Fruit fly (Drosophila melanogaster) whole organism, embryonic: Measurements from ENCODE around the gene rumi.
A peak's percentile ranks its signal among the peaks of the same experiment; 100 is the strongest.

Experiments
- Asciz ChIP-seq: fragments of 200-800 bp; sonication (Bioruptor generic); optimal IDR thresholded peaks from 2 replicates; lab custom pipeline; 2017; ENCODE audit warnings: missing biosample characterization, mild to moderate bottlenecking, missing genetic modification characterization, missing genetic modification reagents
- CG10321 ChIP-seq: fragments of 200-800 bp; sonication (Bioruptor generic); IDR thresholded peaks from 2 replicates; pipeline ENCODE4 v1.3.6; 2022; ENCODE audit warnings: missing biosample characterization, missing genetic modification characterization
- CG10543 ChIP-seq: fragments of 200-800 bp; sonication (Bioruptor generic); optimal IDR thresholded peaks from 3 replicates; lab custom pipeline; 2017; ENCODE audit warnings: missing biosample characterization, mild to moderate bottlenecking, missing genetic modification characterization, moderate library complexity
- CG11398 ChIP-seq: fragments of 200-800 bp; sonication (Bioruptor generic); optimal IDR thresholded peaks from 2 replicates; lab custom pipeline; 2016; ENCODE audit warnings: missing biosample characterization, missing genetic modification characterization
- CG11723 ChIP-seq: fragments of 200-800 bp; sonication (Bioruptor generic); optimal IDR thresholded peaks from 2 replicates; lab custom pipeline; 2017; ENCODE audit warnings: missing biosample characterization, mild to moderate bottlenecking, missing genetic modification characterization
- CG12769 ChIP-seq: fragments of 200-800 bp; sonication (Bioruptor generic); optimal IDR thresholded peaks from 2 replicates; lab custom pipeline; 2019; ENCODE audit warnings: missing biosample characterization, mild to moderate bottlenecking, missing genetic modification characterization, moderate library complexity
- CG12942 ChIP-seq: fragments of 200-800 bp; sonication (Bioruptor generic); optimal IDR thresholded peaks from 3 replicates; lab custom pipeline; 2016; ENCODE audit warnings: missing biosample characterization, missing genetic modification characterization
- CG15269 ChIP-seq: fragments of 200-800 bp; sonication (Bioruptor generic); optimal IDR thresholded peaks from 2 replicates; lab custom pipeline; 2018; ENCODE audit warnings: missing biosample characterization, mild to moderate bottlenecking, missing genetic modification characterization, moderate library complexity
- CG16815 ChIP-seq: fragments of 200-800 bp; sonication (Bioruptor generic); optimal IDR thresholded peaks from 3 replicates; lab custom pipeline; 2017; ENCODE audit warnings: missing biosample characterization, mild to moderate bottlenecking, missing genetic modification characterization
- CG17802 ChIP-seq: fragments of 200-800 bp; sonication (Bioruptor generic); optimal IDR thresholded peaks from 2 replicates; lab custom pipeline; 2018; ENCODE audit warnings: missing biosample characterization, mild to moderate bottlenecking, missing genetic modification characterization, moderate library complexity
- CG18599 ChIP-seq: fragments of 200-800 bp; sonication (Bioruptor generic); optimal IDR thresholded peaks from 3 replicates; lab custom pipeline; 2017; ENCODE audit warnings: missing biosample characterization, missing genetic modification characterization, mild to moderate bottlenecking, moderate library complexity, missing genetic modification reagents
- CG2875 ChIP-seq: fragments of 200-800 bp; sonication (Bioruptor generic); optimal IDR thresholded peaks from 2 replicates; lab custom pipeline; 2017; ENCODE audit warnings: missing biosample characterization, mild to moderate bottlenecking, missing genetic modification characterization, missing genetic modification reagents
- CG30403 ChIP-seq: fragments of 200-800 bp; sonication (Bioruptor generic); optimal IDR thresholded peaks from 3 replicates; lab custom pipeline; 2016; ENCODE audit warnings: missing biosample characterization, missing genetic modification characterization
- CG7839 ChIP-seq: fragments of 200-800 bp; sonication (Bioruptor generic); optimal IDR thresholded peaks from 3 replicates; lab custom pipeline; 2018; ENCODE audit warnings: missing biosample characterization, mild to moderate bottlenecking, missing genetic modification characterization, moderate library complexity
- CG7987 ChIP-seq: fragments of 200-800 bp; sonication (Bioruptor generic); optimal IDR thresholded peaks from 2 replicates; lab custom pipeline; 2018; ENCODE audit warnings: missing biosample characterization, mild to moderate bottlenecking, missing genetic modification characterization, moderate library complexity
- CG8478 ChIP-seq: fragments of >200 bp; optimal IDR thresholded peaks from 2 replicates; lab custom pipeline; 2018
- Chrac-16 ChIP-seq: fragments of 200-800 bp; sonication (Bioruptor generic); optimal IDR thresholded peaks from 3 replicates; lab custom pipeline; 2016; ENCODE audit warnings: missing biosample characterization, missing genetic modification characterization
- Dfd ChIP-seq, 2 experiments: fragments of >200 bp; optimal IDR thresholded peaks; 2 replicates each; lab custom pipeline; 2017; ENCODE audit warnings: missing biosample characterization in 2 of 2, missing genetic modification characterization in 2 of 2
- Ets97D ChIP-seq: fragments of 200-800 bp; sonication (Bioruptor generic); optimal IDR thresholded peaks from 3 replicates; lab custom pipeline; 2016; ENCODE audit warnings: missing biosample characterization, missing genetic modification characterization
- Gug ChIP-seq: fragments of 200-800 bp; sonication (Bioruptor generic); IDR thresholded peaks from 4 replicates; pipeline ENCODE4 v1.3.6; 2022; ENCODE audit warnings: missing biosample characterization, missing genetic modification characterization
- Hr39 ChIP-seq: fragments of >200 bp; optimal IDR thresholded peaks from 2 replicates; lab custom pipeline; 2017
- Lpt ChIP-seq: fragments of >200 bp; optimal IDR thresholded peaks from 2 replicates; lab custom pipeline; 2018; ENCODE audit warnings: missing biosample characterization, missing genetic modification characterization
- Max ChIP-seq: fragments of 200-800 bp; sonication (Bioruptor generic); optimal IDR thresholded peaks from 2 replicates; lab custom pipeline; 2016; ENCODE audit warnings: missing biosample characterization, mild to moderate bottlenecking, missing genetic modification characterization
- Pdp1 ChIP-seq, 2 experiments: fragments of 200-800 bp; sonication (Bioruptor generic); optimal IDR thresholded peaks; 3 replicates each; lab custom pipeline; 2016; ENCODE audit warnings: missing biosample characterization in 2 of 2, missing genetic modification characterization in 2 of 2, mild to moderate bottlenecking in 1 of 2, moderate library complexity in 1 of 2
- Ravus ChIP-seq: fragments of 200-800 bp; sonication (Bioruptor generic); IDR thresholded peaks from 2 replicates; pipeline ENCODE4 v1.3.6; 2022; ENCODE audit warnings: missing biosample characterization, missing genetic modification characterization
- Spps ChIP-seq: fragments of 200-800 bp; sonication (Bioruptor generic); optimal IDR thresholded peaks from 2 replicates; lab custom pipeline; 2018; ENCODE audit warnings: missing biosample characterization, mild to moderate bottlenecking, missing genetic modification characterization
- Stat92E ChIP-seq, 3 experiments: fragments of >200 bp in 2 of 3; fragments of 200-800 bp in 1 of 3; sonication (Bioruptor generic) in 1 of 3; optimal IDR thresholded peaks; 2 replicates each; lab custom pipeline; 2017 to 2019; ENCODE audit warnings: missing biosample characterization in 3 of 3, missing genetic modification characterization in 3 of 3, mild to moderate bottlenecking in 1 of 3, moderate library complexity in 1 of 3
- YL-1 ChIP-seq: fragments of 200-800 bp; sonication (Bioruptor generic); optimal IDR thresholded peaks from 3 replicates; lab custom pipeline; 2017; ENCODE audit warnings: missing biosample characterization, mild to moderate bottlenecking, missing genetic modification characterization
- al ChIP-seq: fragments of 200-800 bp; sonication (Bioruptor generic); IDR thresholded peaks from 2 replicates; pipeline ENCODE4 v1.3.6; 2022; ENCODE audit warnings: missing biosample characterization, missing genetic modification characterization
- bab2 ChIP-seq: fragments of 200-800 bp; sonication (Bioruptor generic); optimal IDR thresholded peaks from 2 replicates; lab custom pipeline; 2016; ENCODE audit warnings: missing biosample characterization, missing genetic modification characterization
- chinmo ChIP-seq: fragments of 200-800 bp; sonication (Bioruptor generic); IDR thresholded peaks from 4 replicates; pipeline ENCODE4 v1.3.6; 2022; ENCODE audit warnings: missing biosample characterization, missing genetic modification characterization; ENCODE audit not compliant: partially characterized antibody
- crol ChIP-seq: fragments of 200-800 bp; sonication (Bioruptor generic); IDR thresholded peaks from 2 replicates; pipeline ENCODE4 v1.3.6; 2022; ENCODE audit warnings: missing biosample characterization, missing genetic modification characterization
- cwo ChIP-seq: fragments of 200-800 bp; sonication (Bioruptor generic); optimal IDR thresholded peaks from 3 replicates; lab custom pipeline; 2017; ENCODE audit warnings: missing biosample characterization, missing genetic modification characterization, mild to moderate bottlenecking, moderate library complexity, missing genetic modification reagents
- dimm ChIP-seq: fragments of 200-800 bp; sonication (Bioruptor generic); IDR thresholded peaks from 2 replicates; pipeline ENCODE4 v1.3.6; 2022; ENCODE audit warnings: missing biosample characterization, missing genetic modification characterization
- dmrt99B ChIP-seq: fragments of 200-800 bp; sonication (Bioruptor generic); optimal IDR thresholded peaks from 2 replicates; lab custom pipeline; 2018; ENCODE audit warnings: missing biosample characterization, mild to moderate bottlenecking, missing genetic modification characterization, moderate library complexity
- ems ChIP-seq: fragments of 200-800 bp; sonication (Bioruptor generic); optimal IDR thresholded peaks from 3 replicates; lab custom pipeline; 2016; ENCODE audit warnings: missing biosample characterization, missing genetic modification characterization
- gcm2 ChIP-seq: fragments of 200-800 bp; sonication (Bioruptor generic); optimal IDR thresholded peaks from 2 replicates; lab custom pipeline; 2016; ENCODE audit warnings: missing biosample characterization, missing genetic modification characterization
- gfzf ChIP-seq: fragments of 200-800 bp; sonication (Bioruptor generic); optimal IDR thresholded peaks from 2 replicates; lab custom pipeline; 2016; ENCODE audit warnings: missing biosample characterization, mild to moderate bottlenecking, missing genetic modification characterization, moderate library complexity
- gro ChIP-seq: fragments of 200-800 bp; sonication (Bioruptor generic); optimal IDR thresholded peaks from 2 replicates; lab custom pipeline; 2016; ENCODE audit warnings: missing biosample characterization, missing genetic modification characterization
- gsb ChIP-seq: fragments of 200-800 bp; sonication (Bioruptor generic); IDR thresholded peaks from 2 replicates; pipeline ENCODE4 v1.3.6; 2022; ENCODE audit warnings: missing biosample characterization, missing genetic modification characterization
- hth ChIP-seq: fragments of >200 bp; optimal IDR thresholded peaks from 2 replicates; lab custom pipeline; 2017; ENCODE audit warnings: inconsistent platforms
- lmd ChIP-seq: fragments of 200-800 bp; sonication (Bioruptor generic); IDR thresholded peaks from 2 replicates; pipeline ENCODE4 v1.3.6; 2022; ENCODE audit warnings: missing biosample characterization, missing genetic modification characterization
- mam ChIP-seq: fragments of 200-800 bp; sonication (Bioruptor generic); optimal IDR thresholded peaks from 3 replicates; lab custom pipeline; 2016; ENCODE audit warnings: missing biosample characterization, missing genetic modification characterization
- mld ChIP-seq: fragments of 200-800 bp; sonication (Bioruptor generic); IDR thresholded peaks from 3 replicates; pipeline ENCODE4 v1.3.6; 2022; ENCODE audit warnings: missing biosample characterization, missing genetic modification characterization; ENCODE audit not compliant: partially characterized antibody
- nau ChIP-seq: fragments of 200-800 bp; sonication (Bioruptor generic); optimal IDR thresholded peaks from 3 replicates; lab custom pipeline; 2017; ENCODE audit warnings: missing biosample characterization, mild to moderate bottlenecking, missing genetic modification characterization, missing genetic modification reagents
- nerfin-2 ChIP-seq: fragments of 200-800 bp; sonication (Bioruptor generic); IDR thresholded peaks from 2 replicates; pipeline ENCODE4 v1.3.6; 2022; ENCODE audit warnings: missing biosample characterization, missing genetic modification characterization; ENCODE audit not compliant: partially characterized antibody
- oc ChIP-seq: fragments of 200-800 bp; sonication (Bioruptor generic); optimal IDR thresholded peaks from 2 replicates; lab custom pipeline; 2018; ENCODE audit warnings: missing biosample characterization, mild to moderate bottlenecking, missing genetic modification characterization, moderate library complexity
- phol ChIP-seq: fragments of 200-800 bp; sonication (Bioruptor generic); optimal IDR thresholded peaks from 3 replicates; lab custom pipeline; 2018; ENCODE audit warnings: missing biosample characterization, mild to moderate bottlenecking, missing genetic modification characterization, moderate library complexity
- sd ChIP-seq: fragments of 200-800 bp; sonication (Bioruptor generic); optimal IDR thresholded peaks from 3 replicates; lab custom pipeline; 2018; ENCODE audit warnings: missing biosample characterization, mild to moderate bottlenecking, missing genetic modification characterization, moderate library complexity
- shn ChIP-seq: fragments of 200-800 bp; sonication (Bioruptor generic); optimal IDR thresholded peaks from 3 replicates; lab custom pipeline; 2016; ENCODE audit warnings: missing biosample characterization, missing genetic modification characterization
- sim ChIP-seq: fragments of 200-800 bp; sonication (Bioruptor generic); IDR thresholded peaks from 2 replicates; pipeline ENCODE4 v1.3.6; 2022; ENCODE audit warnings: missing biosample characterization, missing genetic modification characterization
- tap ChIP-seq: fragments of 200-800 bp; optimal IDR thresholded peaks from 3 replicates; lab custom pipeline; 2019; ENCODE audit warnings: missing biosample characterization, mild to moderate bottlenecking, missing genetic modification characterization, moderate library complexity
- vvl ChIP-seq: fragments of 200-800 bp; sonication (Bioruptor generic); IDR thresholded peaks from 2 replicates; pipeline ENCODE4 v1.3.6; 2022; ENCODE audit warnings: missing biosample characterization, missing genetic modification characterization
- zfh1 ChIP-seq: fragments of 200-800 bp; sonication (Bioruptor generic); IDR thresholded peaks from 3 replicates; pipeline ENCODE4 v1.3.6; 2022; ENCODE audit warnings: missing biosample characterization, missing genetic modification characterization

rumi gene

DNA sequence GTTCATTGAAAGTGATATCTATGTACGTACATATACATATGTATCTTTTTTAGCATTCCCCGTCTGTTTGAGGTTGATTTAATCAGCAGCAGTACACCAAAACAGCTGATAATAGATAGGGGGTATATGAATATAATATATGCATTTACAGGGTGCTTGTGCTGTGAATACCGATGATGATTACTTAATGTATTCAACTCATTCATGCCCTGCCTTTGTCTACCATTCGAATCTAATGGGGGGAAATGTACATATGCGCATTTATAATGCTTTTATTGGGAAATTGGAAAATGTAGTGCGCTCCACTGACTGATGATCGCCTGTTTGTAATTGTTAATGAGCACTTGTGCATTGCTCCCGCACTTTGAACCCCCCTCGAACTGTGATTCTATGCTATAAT lies 29.7 kb upstream of the rumi start (continued):
- TF ChIP-seq CG2875 (GFP tag; lab: Kevin White, UChicago) (no peak), CG16815 (no peak), gcm2 (GFP tag; lab: Kevin White, UChicago) (no peak), phol (no peak), lmd (GFP tag; lab: Robert Waterston, UW) (no peak), al (no peak), CG10321 (GFP tag; lab: Robert Waterston, UW) (no peak), dimm (GFP tag; lab: Robert Waterston, UW) (no peak), CG7987 (GFP tag; lab: Kevin White, UChicago) (no peak), tap (tag; lab: Kevin White, UChicago) (no peak), ems (GFP tag; lab: Kevin White, UChicago) (no peak), nau (GFP tag; lab: Kevin White, UChicago) (no peak), Ravus (GFP tag; lab: Robert Waterston, UW) (no peak), Ets97D (GFP tag; lab: Kevin White, UChicago) (no peak), zfh1 (GFP tag; lab: Robert Waterston, UW) (no peak), CG10543 (peak; percentile 3), crol (GFP tag; lab: Robert Waterston, UW) (0 out of 2 replicates have a peak, but pooled peaks have one; percentile 22), mam (no peak), Chrac-16 (GFP tag; lab: Kevin White, UChicago) (no peak), Dfd (GFP tag; optimal IDR thresholded peaks at IDR 0.05; lab: Kevin White, UChicago) (no peak), gro (GFP tag; lab: Kevin White, UChicago) (no peak), chinmo (GFP tag; lab: Robert Waterston, UW) (0 out of 4 replicates have a peak, but pooled peaks have one; percentile 41), Spps (tag; lab: Kevin White, UChicago) (no peak), sim (GFP tag; lab: Robert Waterston, UW) (no peak), CG30403 (GFP tag; lab: Kevin White, UChicago) (no peak), Lpt (no peak), shn (GFP tag; lab: Kevin White, UChicago) (no peak), Gug (GFP tag; lab: Robert Waterston, UW) (no peak), Pdp1 (GFP tag; optimal IDR thresholded peaks at IDR 0.05; lab: Kevin White, UChicago) (peak in 1 of 2 experiments; percentile 31), YL-1 (no peak), CG12942 (GFP tag; lab: Kevin White, UChicago) (no peak), CG17802 (tag; lab: Kevin White, UChicago) (no peak), Stat92E (GFP tag; optimal IDR thresholded peaks at IDR 0.05; lab: Kevin White, UChicago) (no peak), dmrt99B (no peak), Asciz (no peak), CG7839 (no peak), gsb (no peak), CG18599 (GFP tag; lab: Kevin White, UChicago) (no peak), CG11398 (GFP tag; lab: Kevin White, UChicago) (no peak), CG8478 (no peak), CG11723 (GFP tag; lab: Kevin White, UChicago) (no peak)

DNA sequence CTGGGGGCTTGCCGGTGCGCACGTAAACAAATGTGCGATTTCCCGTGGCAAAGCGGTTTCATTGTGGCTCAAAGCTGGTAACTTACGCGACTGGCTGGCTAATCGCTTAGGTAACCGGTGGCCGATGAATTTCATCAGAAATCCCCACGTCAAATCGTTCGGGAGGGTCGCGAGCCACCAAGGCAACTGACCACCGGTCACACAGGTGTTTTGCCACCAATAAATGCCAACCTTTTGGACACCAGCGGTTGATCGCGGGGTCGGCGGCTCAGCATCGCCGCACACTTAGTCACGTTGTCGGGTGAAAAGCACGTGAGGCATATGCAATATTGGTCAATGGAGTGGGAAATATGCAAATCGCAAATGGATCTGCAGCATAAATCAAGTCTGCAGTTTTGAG lies 26.1 kb upstream of the rumi start:
- TF ChIP-seq bab2 = no peak
- no peak for TF ChIP-seq hth (lab: Kevin White, UChicago)
- TF ChIP-seq Max = no peak
- 0 out of 2 replicates have a peak, but pooled peaks have one; percentile 35 for TF ChIP-seq nerfin-2 (GFP tag; lab: Robert Waterston, UW)
- no peak for TF ChIP-seq Hr39 (lab: Kevin White, UChicago)
- TF ChIP-seq CG12769 (tag; lab: Kevin White, UChicago) = peak; percentile 70
- TF ChIP-seq cwo (GFP tag; lab: Kevin White, UChicago) = peak; percentile 82
- peak in 1 of 2 experiments; percentile 50 for TF ChIP-seq Pdp1 (GFP tag; optimal IDR thresholded peaks at IDR 0.05; lab: Kevin White, UChicago)
- peak; percentile 55 for TF ChIP-seq CG15269 (tag; lab: Kevin White, UChicago)
- TF ChIP-seq sd = peak; percentile 72
- no peak for TF ChIP-seq gfzf (GFP tag; lab: Kevin White, UChicago)
- TF ChIP-seq mld (GFP tag; lab: Robert Waterston, UW) = 0 out of 3 replicates have a peak, but pooled peaks have one; percentile 25
- TF ChIP-seq vvl (GFP tag; lab: Robert Waterston, UW) = peak; percentile 63; the same call in 1 of the 2 replicates
- TF ChIP-seq oc (tag; lab: Kevin White, UChicago) = peak; percentile 47
